Worm (Caenorhabditis elegans) whole organism, L2 larva: Measurements from ENCODE around the gene F58A4.2.

Experiments used
- elt-3 ChIP-seq: sonication (generic microtip); optimal IDR thresholded peaks from 2 replicates; lab custom pipeline; 2017; ENCODE audit warnings: missing biosample characterization, missing genetic modification characterization
- lin-11 ChIP-seq: fragments of 150-350 bp; sonication (generic microtip); optimal IDR thresholded peaks from 2 replicates; lab custom pipeline; 2014; ENCODE audit warnings: missing biosample characterization, missing genetic modification characterization, inconsistent platforms, mixed read lengths
- nhr-11 ChIP-seq: fragments of 150-350 bp; optimal IDR thresholded peaks from 2 replicates; lab custom pipeline; 2014; ENCODE audit warnings: missing biosample characterization, missing genetic modification characterization
- zag-1 ChIP-seq: fragments of 150-350 bp; optimal IDR thresholded peaks from 2 replicates; lab custom pipeline; 2014; ENCODE audit warnings: missing biosample characterization, missing genetic modification characterization

DNA sequence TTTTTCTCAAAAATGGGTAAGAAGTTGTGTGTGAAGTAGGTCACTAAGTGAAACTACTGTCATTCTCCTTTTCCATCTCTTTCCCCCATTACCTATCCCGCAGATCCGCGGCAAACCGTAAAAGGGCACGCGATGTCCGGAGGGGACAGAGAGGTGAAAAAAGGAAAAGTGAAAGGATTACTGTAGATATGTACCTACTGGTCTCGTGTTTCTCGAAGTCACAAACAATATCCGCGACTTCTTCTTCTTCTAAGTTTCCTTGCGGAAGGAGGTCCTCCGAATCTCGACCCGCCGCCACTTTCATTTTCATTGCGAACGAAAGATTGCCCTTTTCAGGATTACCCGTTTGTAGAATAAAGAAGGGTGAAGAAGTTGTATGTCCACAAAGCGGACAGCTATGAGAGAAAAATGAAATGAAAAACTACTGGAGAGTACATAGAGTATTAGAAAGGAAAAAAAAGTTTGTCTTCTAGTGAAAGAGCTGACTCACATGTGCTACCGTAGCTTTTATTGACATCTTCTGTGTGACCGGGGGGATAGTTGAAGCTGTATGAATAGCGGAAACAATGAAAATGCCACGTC lies 46.0 kb upstream of the F58A4.2 start:
- TF ChIP-seq lin-11 (tag; lab: Kevin White, UChicago) (no peak), nhr-11 (tag; lab: Kevin White, UChicago) (no peak), elt-3 (tag; lab: Kevin White, UChicago) (no peak), zag-1 (tag; lab: Kevin White, UChicago) (no peak)
